Fruit fly (Drosophila melanogaster) whole organism, wandering third instar larva: ENCODE results near the gene CG11696.
"Not testable (repeated sequence)": the region's sequence is repeated elsewhere in the genome, so short reads cannot be mapped to it uniquely, and the experiment has no call there.

Source experiments
- HLH106 ChIP-seq: fragments of 200-800 bp; optimal IDR thresholded peaks from 3 replicates; lab custom pipeline; 2019; ENCODE audit warnings: missing biosample characterization, mild to moderate bottlenecking, missing genetic modification characterization, moderate library complexity
- Hnf4 ChIP-seq: fragments of 200-800 bp; sonication (Bioruptor generic); optimal IDR thresholded peaks from 2 replicates; lab custom pipeline; 2016; ENCODE audit warnings: missing biosample characterization, mild to moderate bottlenecking, missing genetic modification characterization
- OdsH ChIP-seq: fragments of 200-800 bp; sonication (Bioruptor generic); optimal IDR thresholded peaks from 2 replicates; lab custom pipeline; 2016; ENCODE audit warnings: missing biosample characterization, mild to moderate bottlenecking, missing genetic modification characterization
- Sp1 ChIP-seq: fragments of 200-800 bp; sonication (Bioruptor generic); optimal IDR thresholded peaks from 3 replicates; lab custom pipeline; 2019; ENCODE audit warnings: missing biosample characterization, mild to moderate bottlenecking, missing genetic modification characterization, moderate library complexity
- br ChIP-seq: fragments of 200-800 bp; sonication (Bioruptor generic); optimal IDR thresholded peaks from 2 replicates; lab custom pipeline; 2016; ENCODE audit warnings: missing biosample characterization, missing genetic modification characterization
- ey ChIP-seq: fragments of 200-800 bp; sonication (Bioruptor generic); optimal IDR thresholded peaks from 2 replicates; lab custom pipeline; 2016; ENCODE audit warnings: missing biosample characterization, missing genetic modification characterization
- h ChIP-seq: fragments of 200-800 bp; sonication (Bioruptor generic); optimal IDR thresholded peaks from 3 replicates; lab custom pipeline; 2016; ENCODE audit warnings: missing biosample characterization, mild to moderate bottlenecking, missing genetic modification characterization
- jim ChIP-seq: fragments of 175-275, 200-325 bp; sonication (Bioruptor generic); optimal IDR thresholded peaks from 2 replicates; lab custom pipeline; 2016; ENCODE audit warnings: missing biosample characterization, mild to moderate bottlenecking, missing genetic modification characterization

dm6 chrX:11599589-11599988 lies 26.1 kb downstream of the CG11696 start, which contains the start of gene rho-4:
- not testable (repeated sequence) for TF ChIP-seq Sp1; br (GFP tag; lab: Kevin White, UChicago); HLH106 (tag; lab: Kevin White, UChicago); OdsH (GFP tag; lab: Kevin White, UChicago); jim (GFP tag; lab: Kevin White, UChicago); ey (GFP tag; lab: Kevin White, UChicago); h; Hnf4 (GFP tag; lab: Kevin White, UChicago)
